Fruit fly (Drosophila melanogaster) whole organism, wandering third instar larva: Measurements from ENCODE around the gene Paip2.

Experiments used
- CG32264 ChIP-seq: fragments of 200-800 bp; sonication (Bioruptor generic); optimal IDR thresholded peaks from 2 replicates; lab custom pipeline; 2016; ENCODE audit warnings: missing biosample characterization, missing genetic modification characterization
- CG9705 ChIP-seq: fragments of 200-800 bp; sonication (Bioruptor generic); optimal IDR thresholded peaks from 2 replicates; lab custom pipeline; 2018; ENCODE audit warnings: missing biosample characterization, mild to moderate bottlenecking, missing genetic modification characterization
- Dfd ChIP-seq: fragments of >200 bp; optimal IDR thresholded peaks from 2 replicates; lab custom pipeline; 2017; ENCODE audit warnings: missing biosample characterization, missing genetic modification characterization
- Dif ChIP-seq: fragments of 200-275, 200-300 bp; sonication (Bioruptor generic); optimal IDR thresholded peaks from 2 replicates; lab custom pipeline; 2018; ENCODE audit warnings: missing biosample characterization, missing genetic modification characterization; ENCODE audit not compliant: partially characterized antibody
- GATAd ChIP-seq: sonication (Bioruptor generic); optimal IDR thresholded peaks from 2 replicates; lab custom pipeline; 2016; ENCODE audit warnings: missing biosample characterization, missing genetic modification characterization
- HLH106 ChIP-seq: fragments of 200-800 bp; optimal IDR thresholded peaks from 3 replicates; lab custom pipeline; 2019; ENCODE audit warnings: missing biosample characterization, mild to moderate bottlenecking, missing genetic modification characterization, moderate library complexity
- Hr78 ChIP-seq: fragments of >200 bp; optimal IDR thresholded peaks from 2 replicates; lab custom pipeline; 2017; ENCODE audit warnings: missing biosample characterization, missing genetic modification characterization
- Hr83 ChIP-seq: fragments of 200-300 bp; sonication (Bioruptor generic); optimal IDR thresholded peaks from 2 replicates; lab custom pipeline; 2016; ENCODE audit warnings: missing biosample characterization, mild to moderate bottlenecking, missing genetic modification characterization, moderate library complexity; ENCODE audit not compliant: poor library complexity, severe bottlenecking
- Jra ChIP-seq: sonication (Bioruptor generic); optimal IDR thresholded peaks from 2 replicates; lab custom pipeline; 2016; ENCODE audit warnings: missing biosample characterization, missing genetic modification characterization
- Mio ChIP-seq: sonication (Bioruptor generic); optimal IDR thresholded peaks from 2 replicates; lab custom pipeline; 2016; ENCODE audit warnings: missing biosample characterization, missing genetic modification characterization
- Myc ChIP-seq: fragments of >200 bp; optimal IDR thresholded peaks from 2 replicates; lab custom pipeline; 2017
- N ChIP-seq: fragments of >200 bp; optimal IDR thresholded peaks from 2 replicates; lab custom pipeline; 2018; ENCODE audit warnings: missing biosample characterization, missing external identifiers, missing genetic modification characterization
- Rel ChIP-seq, 2 experiments: fragments of 200-800 bp; sonication (Bioruptor generic) in 1 of 2; optimal IDR thresholded peaks; 2 replicates in 1 of 2; 3 replicates in 1 of 2; lab custom pipeline; 2016 to 2019; ENCODE audit warnings: mild to moderate bottlenecking in 2 of 2, missing biosample characterization in 2 of 2, missing genetic modification characterization in 2 of 2, moderate library complexity in 1 of 2
- Vsx2 ChIP-seq: fragments of 200-300, 225-300 bp; sonication (Bioruptor generic); optimal IDR thresholded peaks from 2 replicates; lab custom pipeline; 2018; ENCODE audit warnings: missing biosample characterization, missing genetic modification characterization; ENCODE audit not compliant: partially characterized antibody
- br ChIP-seq: fragments of 200-800 bp; sonication (Bioruptor generic); optimal IDR thresholded peaks from 2 replicates; lab custom pipeline; 2016; ENCODE audit warnings: missing biosample characterization, missing genetic modification characterization
- brk ChIP-seq: fragments of 200-800 bp; sonication (Bioruptor generic); optimal IDR thresholded peaks from 2 replicates; lab custom pipeline; 2016; ENCODE audit warnings: missing biosample characterization, mild to moderate bottlenecking, missing genetic modification characterization
- ey ChIP-seq: fragments of 200-800 bp; sonication (Bioruptor generic); optimal IDR thresholded peaks from 2 replicates; lab custom pipeline; 2016; ENCODE audit warnings: missing biosample characterization, missing genetic modification characterization
- foxo ChIP-seq, 2 experiments: fragments of 200-800 bp; sonication (Bioruptor generic); optimal IDR thresholded peaks; 2 replicates in 1 of 2; 3 replicates in 1 of 2; lab custom pipeline; 2016 to 2017; ENCODE audit warnings: missing biosample characterization in 2 of 2, missing genetic modification characterization in 2 of 2
- fru ChIP-seq: fragments of 200-800 bp; sonication (Bioruptor generic); optimal IDR thresholded peaks from 3 replicates; lab custom pipeline; 2016; ENCODE audit warnings: missing biosample characterization, mild to moderate bottlenecking, missing genetic modification characterization
- h ChIP-seq: fragments of 200-800 bp; sonication (Bioruptor generic); optimal IDR thresholded peaks from 3 replicates; lab custom pipeline; 2016; ENCODE audit warnings: missing biosample characterization, mild to moderate bottlenecking, missing genetic modification characterization
- jim ChIP-seq: fragments of 175-275, 200-325 bp; sonication (Bioruptor generic); optimal IDR thresholded peaks from 2 replicates; lab custom pipeline; 2016; ENCODE audit warnings: missing biosample characterization, mild to moderate bottlenecking, missing genetic modification characterization
- lola ChIP-seq: fragments of >200 bp; optimal IDR thresholded peaks from 2 replicates; lab custom pipeline; 2017; ENCODE audit warnings: missing biosample characterization, missing genetic modification characterization
- pan ChIP-seq: fragments of >200 bp; optimal IDR thresholded peaks from 2 replicates; lab custom pipeline; 2017
- psq ChIP-seq: fragments of 200-800 bp; sonication (Bioruptor generic); optimal IDR thresholded peaks from 3 replicates; lab custom pipeline; 2017; ENCODE audit warnings: missing biosample characterization, mild to moderate bottlenecking, missing genetic modification characterization, moderate library complexity
- rgr ChIP-seq: fragments of 200-800 bp; sonication (Bioruptor generic); optimal IDR thresholded peaks from 3 replicates; lab custom pipeline; 2016; ENCODE audit warnings: missing biosample characterization, mild to moderate bottlenecking, missing genetic modification characterization
- sv ChIP-seq: fragments of 200-800 bp; sonication (Bioruptor generic); optimal IDR thresholded peaks from 3 replicates; lab custom pipeline; 2016; ENCODE audit warnings: missing biosample characterization, missing genetic modification characterization
- tai ChIP-seq: sonication (Bioruptor generic); optimal IDR thresholded peaks from 2 replicates; lab custom pipeline; 2016; ENCODE audit warnings: missing biosample characterization, missing genetic modification characterization
- woc ChIP-seq: sonication (Bioruptor generic); optimal IDR thresholded peaks from 2 replicates; lab custom pipeline; 2016; ENCODE audit warnings: missing biosample characterization, mild to moderate bottlenecking, missing genetic modification characterization

Paip2 gene

DNA sequence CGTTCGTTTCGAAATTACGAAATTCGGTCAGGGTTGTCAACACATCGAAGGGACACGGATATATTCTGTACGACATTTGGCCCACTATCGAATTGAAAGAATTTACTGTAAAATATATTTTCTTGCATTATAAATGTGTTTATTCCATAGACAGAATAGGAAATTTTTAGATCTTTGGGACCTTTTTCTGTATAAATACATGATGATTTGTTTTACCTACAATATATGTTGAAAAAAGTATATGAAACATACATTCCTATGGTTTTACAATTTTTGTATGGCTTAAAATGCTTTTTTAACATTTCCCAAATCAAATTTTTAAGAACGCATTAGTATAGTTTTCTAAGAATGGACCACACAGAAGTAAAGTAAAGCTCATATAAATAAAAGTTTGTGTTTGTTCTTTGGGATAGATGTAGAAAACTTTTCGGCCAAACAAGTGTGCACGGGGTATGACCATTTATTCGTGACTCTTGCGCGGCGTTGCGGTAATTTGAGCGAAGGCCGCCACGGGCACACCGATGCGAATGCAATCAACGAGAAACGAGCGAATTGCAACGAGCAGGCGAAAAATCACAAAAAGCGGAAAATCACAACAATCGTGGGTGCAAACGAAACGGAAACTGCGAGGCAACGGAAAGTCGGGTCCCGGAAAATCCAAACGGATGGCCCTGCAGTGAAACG is 17.1 kb downstream of the Paip2 start, which contains the start of the genes CG17327, CG44194 and CG7518:
TSS of gene CG17327 (minus strand) at position 177 of the 684 bp plus-strand sequence.
TSS of gene CG44194 (minus strand) at position 177 of the 684 bp plus-strand sequence.
TSS of gene CG7518 (plus strand) at position 540 of the 684 bp plus-strand sequence.
- TF ChIP-seq jim (GFP tag; lab: Kevin White, UChicago) (no peak), ey (GFP tag; lab: Kevin White, UChicago) (peak; percentile 28), Dif (no peak), Rel (GFP tag; optimal IDR thresholded peaks at IDR 0.05; lab: Kevin White, UChicago) (no peak), Rel (tag; optimal IDR thresholded peaks at IDR 0.05; lab: Kevin White, UChicago) (peak; percentile 82), Hr83 (peak; percentile 43), N (peak; percentile 25), psq (GFP tag; lab: Kevin White, UChicago) (peak; percentile 7), GATAd (no peak)

DNA sequence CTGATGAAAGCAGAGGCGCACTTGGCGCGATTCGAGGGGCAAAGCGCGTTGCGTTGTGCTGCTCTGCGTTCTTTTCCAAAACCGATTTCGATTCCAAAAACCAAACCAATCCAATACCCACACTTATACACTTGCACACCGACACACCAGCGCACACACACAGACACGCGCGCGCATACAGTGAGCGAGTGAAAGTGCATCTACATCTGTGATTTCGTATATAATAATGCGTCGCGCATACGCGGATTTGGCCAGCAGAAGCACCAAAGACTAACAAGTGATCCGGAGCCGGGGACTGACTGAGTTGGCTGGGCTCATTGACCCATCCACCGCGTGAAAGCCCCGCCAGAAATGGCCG is 17.6 kb downstream of the Paip2 start:
- TF ChIP-seq GATAd (no peak), N (no peak), brk (no peak), Jra (GFP tag; lab: Kevin White, UChicago) (no peak), sv (no peak)

DNA sequence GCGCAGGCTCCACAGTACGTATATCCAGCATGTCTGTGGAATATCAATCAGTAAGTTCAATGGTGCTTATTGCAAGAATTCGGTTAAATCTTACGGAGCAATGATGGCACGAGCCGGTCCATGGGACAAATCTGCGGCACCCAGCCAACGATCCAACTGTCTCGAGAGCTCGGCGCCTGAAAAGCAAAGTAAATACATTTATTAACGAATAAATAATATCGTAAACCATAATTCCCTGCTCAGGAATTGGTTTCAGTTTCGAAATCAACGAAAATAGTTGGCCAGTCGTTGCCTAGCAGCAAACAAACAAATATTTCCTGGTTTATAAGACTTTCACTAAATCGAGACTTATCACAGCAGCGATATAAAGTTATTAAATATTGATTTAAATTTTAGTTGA is 29.0 kb downstream of the Paip2 start, which contains the start of gene CG11656:
TSS of gene CG11656 (plus strand) at position 301 of the 400 bp plus-strand sequence.
- TF ChIP-seq CG32264 (GFP tag; lab: Kevin White, UChicago) = no peak
- TF ChIP-seq Mio (GFP tag; lab: Kevin White, UChicago) = no peak
- TF ChIP-seq woc (GFP tag; lab: Kevin White, UChicago) = no peak
- TF ChIP-seq lola (GFP tag; lab: Kevin White, UChicago) = no peak
- no peak for TF ChIP-seq fru (GFP tag; lab: Kevin White, UChicago)
- TF ChIP-seq Rel (GFP tag; optimal IDR thresholded peaks at IDR 0.05; lab: Kevin White, UChicago) = no peak
- no peak for TF ChIP-seq Rel (tag; optimal IDR thresholded peaks at IDR 0.05; lab: Kevin White, UChicago)
- no peak for TF ChIP-seq GATAd
- TF ChIP-seq Myc (lab: Kevin White, UChicago) = no peak
- no peak for TF ChIP-seq Hr78 (GFP tag; lab: Kevin White, UChicago)
- no peak for TF ChIP-seq brk
- no peak for TF ChIP-seq pan (lab: Kevin White, UChicago)
- no peak for TF ChIP-seq Jra (GFP tag; lab: Kevin White, UChicago)
- TF ChIP-seq HLH106 (tag; lab: Kevin White, UChicago) = no peak
- TF ChIP-seq rgr (GFP tag; lab: Kevin White, UChicago) = no peak
- TF ChIP-seq br = no peak
- no peak for TF ChIP-seq N
- no peak for TF ChIP-seq tai (GFP tag; lab: Kevin White, UChicago)
- no peak for TF ChIP-seq Dfd (GFP tag; lab: Kevin White, UChicago)
- TF ChIP-seq foxo (GFP tag; optimal IDR thresholded peaks at IDR 0.05; lab: Kevin White, UChicago) = no peak

DNA sequence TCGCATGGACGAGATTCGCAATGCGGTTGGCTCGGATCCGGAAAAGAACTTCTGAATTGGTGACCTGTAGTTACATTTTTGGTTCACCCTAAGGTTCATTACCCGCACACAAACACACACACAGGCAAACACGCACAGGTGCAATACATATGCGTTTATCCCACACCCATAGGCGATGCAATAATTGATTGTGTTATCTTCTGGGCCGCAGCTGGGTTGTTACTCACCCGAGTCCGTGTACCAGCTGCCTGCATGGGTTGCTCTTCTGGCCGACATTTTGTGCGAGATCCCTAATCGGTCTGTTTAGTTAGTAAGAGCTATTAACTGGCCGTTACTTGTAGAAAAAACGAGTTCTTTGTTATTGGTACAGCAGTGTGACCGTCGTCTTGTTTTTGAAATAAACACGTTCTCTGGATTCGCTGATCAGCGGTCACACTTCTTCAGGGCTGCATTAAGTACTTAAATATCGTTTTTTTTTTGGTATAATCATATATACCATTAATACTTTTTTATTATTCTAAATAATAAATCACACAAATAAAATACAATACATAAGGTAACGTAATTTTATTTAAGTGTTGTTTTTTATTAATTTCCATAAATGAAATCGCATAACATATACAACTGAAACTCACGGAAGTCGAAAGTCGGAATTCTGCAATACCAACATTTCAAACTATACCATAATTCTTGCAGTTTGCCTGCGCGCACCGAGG is 30.5 kb downstream of the Paip2 start, which contains the start of gene CG8031:
TSS of gene CG8031 (minus strand) at position 406 of the 716 bp plus-strand sequence.
- TF ChIP-seq Dif = peak; percentile 4
- TF ChIP-seq Rel (GFP tag; optimal IDR thresholded peaks at IDR 0.05; lab: Kevin White, UChicago) = no peak
- TF ChIP-seq Rel (tag; optimal IDR thresholded peaks at IDR 0.05; lab: Kevin White, UChicago) = no peak
- peak; percentile 88 for TF ChIP-seq fru (GFP tag; lab: Kevin White, UChicago)
- TF ChIP-seq jim (GFP tag; lab: Kevin White, UChicago) = no peak
- no peak for TF ChIP-seq foxo (GFP tag; optimal IDR thresholded peaks at IDR 0.05; lab: Kevin White, UChicago)
- no peak for TF ChIP-seq Mio (GFP tag; lab: Kevin White, UChicago)
- TF ChIP-seq N = peak; percentile 45
- no peak for TF ChIP-seq CG9705
- TF ChIP-seq Vsx2 (GFP tag; lab: Kevin White, UChicago) = no peak

DNA sequence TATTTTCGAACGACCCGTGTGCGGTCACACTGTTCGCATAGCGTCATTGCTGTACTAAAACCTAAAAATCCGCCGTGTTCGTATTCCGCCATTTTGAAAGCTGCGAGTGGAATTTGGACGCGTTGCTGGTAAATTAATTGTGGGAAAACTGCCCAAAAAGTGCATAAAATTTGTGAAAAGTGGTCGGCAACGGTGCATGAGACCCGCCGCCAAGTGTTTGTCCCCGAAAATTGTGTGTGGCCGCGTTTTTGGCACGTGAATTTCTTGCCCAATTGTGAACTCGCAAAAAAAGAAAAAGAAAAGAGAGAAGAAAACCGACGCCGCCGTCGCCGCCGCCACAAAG is 31.0 kb downstream of the Paip2 start, which contains the start of gene CtBP:
TSS of gene CtBP (plus strand) at position 29 of the 343 bp plus-strand sequence.
- no peak for TF ChIP-seq h (GFP tag; lab: Kevin White, UChicago)
- no peak for TF ChIP-seq Rel (GFP tag; optimal IDR thresholded peaks at IDR 0.05; lab: Kevin White, UChicago)
- peak; percentile 8 for TF ChIP-seq Rel (tag; optimal IDR thresholded peaks at IDR 0.05; lab: Kevin White, UChicago)
